Fruit fly (Drosophila melanogaster) whole organism, prepupa: Measurements from ENCODE around the gene dgt2.

Experiments used
- Blimp-1 ChIP-seq: fragments of 200-800 bp; sonication (Bioruptor generic); optimal IDR thresholded peaks from 3 replicates; lab custom pipeline; 2017; ENCODE audit warnings: missing biosample characterization, missing genetic modification characterization, mild to moderate bottlenecking, moderate library complexity, missing genetic modification reagents
- CG10669 ChIP-seq: fragments of 200-800 bp; sonication (Bioruptor generic); optimal IDR thresholded peaks from 3 replicates; lab custom pipeline; 2018; ENCODE audit warnings: missing biosample characterization, mild to moderate bottlenecking, missing genetic modification characterization, moderate library complexity
- CG11762 ChIP-seq: fragments of 200-800 bp; sonication (Bioruptor generic); optimal IDR thresholded peaks from 3 replicates; lab custom pipeline; 2016; ENCODE audit warnings: missing biosample characterization, missing genetic modification characterization; ENCODE audit not compliant: insufficient read depth
- CG11902 ChIP-seq: fragments of 200-800 bp; sonication (Bioruptor generic); optimal IDR thresholded peaks from 3 replicates; lab custom pipeline; 2016; ENCODE audit warnings: missing biosample characterization, missing genetic modification characterization
- CG15336 ChIP-seq: fragments of 200-800 bp; sonication (Bioruptor generic); IDR thresholded peaks from 2 replicates; pipeline ENCODE4 v1.3.6; 2022; ENCODE audit warnings: missing biosample characterization, missing genetic modification characterization
- CG1621 ChIP-seq: fragments of 200-800 bp; sonication (Bioruptor generic); optimal IDR thresholded peaks from 3 replicates; lab custom pipeline; 2018; ENCODE audit warnings: missing biosample characterization, mild to moderate bottlenecking, missing genetic modification characterization
- CG3032 ChIP-seq: fragments of 200-800 bp; optimal IDR thresholded peaks from 2 replicates; lab custom pipeline; 2019; ENCODE audit warnings: missing biosample characterization, mild to moderate bottlenecking, missing genetic modification characterization, moderate library complexity
- CG31627 ChIP-seq: fragments of 200-800 bp; sonication (Bioruptor generic); optimal IDR thresholded peaks from 3 replicates; lab custom pipeline; 2016; ENCODE audit warnings: missing biosample characterization, missing genetic modification characterization
- CG34406 ChIP-seq: fragments of 200-800 bp; sonication (Bioruptor generic); optimal IDR thresholded peaks from 3 replicates; lab custom pipeline; 2016; ENCODE audit warnings: missing biosample characterization, missing genetic modification characterization
- CG3919 ChIP-seq: fragments of 200-800 bp; sonication (Bioruptor generic); optimal IDR thresholded peaks from 3 replicates; lab custom pipeline; 2016; ENCODE audit warnings: missing biosample characterization, missing genetic modification characterization
- CG4318 ChIP-seq: fragments of 200-800 bp; sonication (Bioruptor generic); optimal IDR thresholded peaks from 3 replicates; lab custom pipeline; 2017; ENCODE audit warnings: missing biosample characterization, mild to moderate bottlenecking, missing genetic modification characterization
- CG6163 ChIP-seq: fragments of 200-800 bp; sonication (Bioruptor generic); IDR thresholded peaks from 3 replicates; pipeline ENCODE4 v1.3.6; 2022; ENCODE audit warnings: missing biosample characterization, missing genetic modification characterization
- CG6276 ChIP-seq: fragments of 200-800 bp; sonication (Bioruptor generic); optimal IDR thresholded peaks from 2 replicates; lab custom pipeline; 2017; ENCODE audit warnings: missing biosample characterization, mild to moderate bottlenecking, missing genetic modification characterization
- CG6792 ChIP-seq: fragments of 200-800 bp; sonication (Bioruptor generic); optimal IDR thresholded peaks from 3 replicates; lab custom pipeline; 2016; ENCODE audit warnings: missing biosample characterization, missing genetic modification characterization
- CG6808 ChIP-seq: fragments of 200-800 bp; sonication (Bioruptor generic); optimal IDR thresholded peaks from 3 replicates; lab custom pipeline; 2017; ENCODE audit warnings: missing biosample characterization, missing genetic modification characterization, mild to moderate bottlenecking, moderate library complexity, missing genetic modification reagents
- CG6854 ChIP-seq: fragments of 200-800 bp; sonication (Bioruptor generic); optimal IDR thresholded peaks from 2 replicates; lab custom pipeline; 2017; ENCODE audit warnings: missing biosample characterization, mild to moderate bottlenecking, missing genetic modification characterization
- CG7368 ChIP-seq: fragments of 200-800 bp; sonication (Bioruptor generic); optimal IDR thresholded peaks from 3 replicates; lab custom pipeline; 2016; ENCODE audit warnings: missing biosample characterization, missing genetic modification characterization
- CG8119 ChIP-seq: fragments of 200-800 bp; sonication (Bioruptor generic); IDR thresholded peaks from 3 replicates; pipeline ENCODE4 v1.3.6; 2022; ENCODE audit warnings: missing biosample characterization, missing genetic modification characterization
- CG8632 ChIP-seq: fragments of 200-800 bp; sonication (Bioruptor generic); optimal IDR thresholded peaks from 3 replicates; lab custom pipeline; 2016; ENCODE audit warnings: missing biosample characterization, missing genetic modification characterization
- Eip75B ChIP-seq: fragments of 200-800 bp; sonication (Bioruptor generic); optimal IDR thresholded peaks from 3 replicates; lab custom pipeline; 2016; ENCODE audit warnings: missing biosample characterization, missing genetic modification characterization
- Eip78C ChIP-seq: fragments of 200-800 bp; sonication (Bioruptor generic); peaks from one replicate; lab custom pipeline; 2016; ENCODE audit warnings: missing biosample characterization, missing genetic modification characterization
- Eip93F ChIP-seq: fragments of 200-800 bp; sonication (Bioruptor generic); optimal IDR thresholded peaks from 2 replicates; lab custom pipeline; 2016; ENCODE audit warnings: missing biosample characterization, mild to moderate bottlenecking, missing genetic modification characterization
- Ets21C ChIP-seq: fragments of 200-800 bp; sonication (Bioruptor generic); optimal IDR thresholded peaks from 3 replicates; lab custom pipeline; 2016; ENCODE audit warnings: missing biosample characterization, missing genetic modification characterization
- Ets96B ChIP-seq: fragments of 200-800 bp; optimal IDR thresholded peaks from 2 replicates; lab custom pipeline; 2019; ENCODE audit warnings: missing biosample characterization, mild to moderate bottlenecking, missing genetic modification characterization, moderate library complexity
- Hr38 ChIP-seq: sonication (Bioruptor generic); optimal IDR thresholded peaks from 2 replicates; lab custom pipeline; 2016; ENCODE audit warnings: missing biosample characterization, missing genetic modification characterization
- Hr39 ChIP-seq: fragments of 200-800 bp; sonication (Bioruptor generic); optimal IDR thresholded peaks from 2 replicates; lab custom pipeline; 2016; ENCODE audit warnings: missing biosample characterization, missing genetic modification characterization
- Hr4 ChIP-seq: fragments of 200-800 bp; sonication (Bioruptor generic); optimal IDR thresholded peaks from 3 replicates; lab custom pipeline; 2016; ENCODE audit warnings: missing biosample characterization, missing genetic modification characterization
- Lpt ChIP-seq: fragments of 200-800 bp; sonication (Bioruptor generic); optimal IDR thresholded peaks from 3 replicates; lab custom pipeline; 2016; ENCODE audit warnings: missing biosample characterization, missing genetic modification characterization
- Met ChIP-seq: fragments of 200-800 bp; sonication (Bioruptor generic); optimal IDR thresholded peaks from 3 replicates; lab custom pipeline; 2016; ENCODE audit warnings: missing biosample characterization, missing genetic modification characterization
- OdsH ChIP-seq: fragments of 200-800 bp; sonication (Bioruptor generic); optimal IDR thresholded peaks from 3 replicates; lab custom pipeline; 2016; ENCODE audit warnings: missing biosample characterization, missing genetic modification characterization
- Smox ChIP-seq: fragments of 200-800 bp; sonication (Bioruptor generic); optimal IDR thresholded peaks from 3 replicates; lab custom pipeline; 2016; ENCODE audit warnings: missing biosample characterization, missing genetic modification characterization
- Sox102F ChIP-seq: fragments of 200-800 bp; sonication (Bioruptor generic); optimal IDR thresholded peaks from 2 replicates; lab custom pipeline; 2016; ENCODE audit warnings: missing biosample characterization, mild to moderate bottlenecking, missing genetic modification characterization
- Sox14 ChIP-seq: fragments of 200-800 bp; sonication (Bioruptor generic); optimal IDR thresholded peaks from 3 replicates; lab custom pipeline; 2016; ENCODE audit warnings: missing biosample characterization, missing genetic modification characterization
- Sox15 ChIP-seq: fragments of 200-800 bp; sonication (Bioruptor generic); optimal IDR thresholded peaks from 3 replicates; lab custom pipeline; 2016; ENCODE audit warnings: missing biosample characterization, missing genetic modification characterization
- achi ChIP-seq: fragments of 200-800 bp; sonication (Bioruptor generic); optimal IDR thresholded peaks from 3 replicates; lab custom pipeline; 2016; ENCODE audit warnings: missing biosample characterization, missing genetic modification characterization
- acj6 ChIP-seq: fragments of 200-800 bp; sonication (Bioruptor generic); optimal IDR thresholded peaks from 3 replicates; lab custom pipeline; 2016; ENCODE audit warnings: missing biosample characterization, missing genetic modification characterization
- dac ChIP-seq: fragments of 200-800 bp; sonication (Bioruptor generic); optimal IDR thresholded peaks from 2 replicates; lab custom pipeline; 2017; ENCODE audit warnings: missing biosample characterization, mild to moderate bottlenecking, missing genetic modification characterization
- dsx ChIP-seq: fragments of 200-800 bp; optimal IDR thresholded peaks from 3 replicates; lab custom pipeline; 2019; ENCODE audit warnings: missing biosample characterization, mild to moderate bottlenecking, missing genetic modification characterization, moderate library complexity; ENCODE audit not compliant: poor library complexity, severe bottlenecking
- eg ChIP-seq: fragments of 200-800 bp; sonication (Bioruptor generic); IDR thresholded peaks from 3 replicates; pipeline ENCODE4 v1.3.6; 2022; ENCODE audit warnings: missing biosample characterization, missing genetic modification characterization
- esn ChIP-seq: fragments of 200-800 bp; sonication (Bioruptor generic); optimal IDR thresholded peaks from 2 replicates; lab custom pipeline; 2016; ENCODE audit warnings: missing biosample characterization, mild to moderate bottlenecking, missing genetic modification characterization, moderate library complexity
- fd59A ChIP-seq: fragments of 200-800 bp; sonication (Bioruptor generic); optimal IDR thresholded peaks from 2 replicates; lab custom pipeline; 2017; ENCODE audit warnings: missing biosample characterization, mild to moderate bottlenecking, missing genetic modification characterization, missing genetic modification reagents
- fd85E ChIP-seq: fragments of 200-800 bp; sonication (Bioruptor generic); optimal IDR thresholded peaks from 3 replicates; lab custom pipeline; 2016; ENCODE audit warnings: missing biosample characterization, missing genetic modification characterization
- fkh ChIP-seq: fragments of 200-800 bp; sonication (Bioruptor generic); optimal IDR thresholded peaks from 3 replicates; lab custom pipeline; 2017; ENCODE audit warnings: missing biosample characterization, mild to moderate bottlenecking, missing genetic modification characterization, moderate library complexity
- lz ChIP-seq: fragments of 200-800 bp; sonication (Bioruptor generic); optimal IDR thresholded peaks from 3 replicates; lab custom pipeline; 2016; ENCODE audit warnings: missing biosample characterization, missing genetic modification characterization
- net ChIP-seq: fragments of 200-800 bp; sonication (Bioruptor generic); optimal IDR thresholded peaks from 3 replicates; lab custom pipeline; 2016; ENCODE audit warnings: missing biosample characterization, missing genetic modification characterization
- pdm3 ChIP-seq: fragments of 200-800 bp; sonication (Bioruptor generic); optimal IDR thresholded peaks from 3 replicates; lab custom pipeline; 2016; ENCODE audit warnings: missing biosample characterization, missing genetic modification characterization
- salr ChIP-seq, 2 experiments: fragments of 200-800 bp; sonication (Bioruptor generic); optimal IDR thresholded peaks; 3 replicates each; lab custom pipeline; 2016 to 2018; ENCODE audit warnings: missing biosample characterization in 2 of 2, missing genetic modification characterization in 2 of 2, mild to moderate bottlenecking in 1 of 2
- spab ChIP-seq: fragments of 200-800 bp; sonication (Bioruptor generic); optimal IDR thresholded peaks from 2 replicates; lab custom pipeline; 2017; ENCODE audit warnings: missing biosample characterization, mild to moderate bottlenecking, missing genetic modification characterization, missing genetic modification reagents
- ss ChIP-seq, 2 experiments: fragments of 200-800 bp; sonication (Bioruptor generic); optimal IDR thresholded peaks; 2 replicates in 1 of 2; 3 replicates in 1 of 2; lab custom pipeline; 2017 to 2018; ENCODE audit warnings: mild to moderate bottlenecking in 2 of 2, missing biosample characterization in 2 of 2, missing genetic modification characterization in 2 of 2, moderate library complexity in 1 of 2
- svp ChIP-seq: fragments of 200-800 bp; sonication (Bioruptor generic); peaks from one replicate; lab custom pipeline; 2016; ENCODE audit warnings: missing biosample characterization, missing genetic modification characterization
- topi ChIP-seq: fragments of 200-800 bp; sonication (Bioruptor generic); optimal IDR thresholded peaks from 3 replicates; lab custom pipeline; 2016; ENCODE audit warnings: missing biosample characterization, missing genetic modification characterization
- vri ChIP-seq: fragments of 200-800 bp; sonication (Bioruptor generic); optimal IDR thresholded peaks from 3 replicates; lab custom pipeline; 2016; ENCODE audit warnings: missing biosample characterization, mild to moderate bottlenecking, missing genetic modification characterization

dgt2 gene

dm6 chr2L:12007331-12007791 lies 17.6 kb downstream of the dgt2 start:
- TF ChIP-seq OdsH (GFP tag; lab: Kevin White, UChicago) (peak; percentile 24), lz (GFP tag; lab: Kevin White, UChicago) (peak; percentile 49), Hr39 (GFP tag; lab: Kevin White, UChicago) (no peak), Hr4 (GFP tag; lab: Kevin White, UChicago) (peak; percentile 80), CG15336 (GFP tag; lab: Robert Waterston, UW) (no peak), CG8119 (GFP tag; lab: Robert Waterston, UW) (no peak), CG3919 (GFP tag; lab: Kevin White, UChicago) (peak; percentile 66), vri (no peak), Blimp-1 (peak; percentile 53), net (peak; percentile 75), fd59A (GFP tag; lab: Kevin White, UChicago) (peak; percentile 27), CG31627 (GFP tag; lab: Kevin White, UChicago) (peak; percentile 23), acj6 (GFP tag; lab: Kevin White, UChicago) (peak; percentile 17), CG34406 (GFP tag; lab: Kevin White, UChicago) (peak; percentile 31), CG6808 (GFP tag; lab: Kevin White, UChicago) (peak; percentile 82), CG8632 (peak; percentile 7), CG11902 (no peak), Eip93F (no peak), CG6854 (GFP tag; lab: Kevin White, UChicago) (peak; percentile 90), CG1621 (tag; lab: Kevin White, UChicago) (peak; percentile 80), Sox102F (GFP tag; lab: Kevin White, UChicago) (peak; percentile 68), topi (GFP tag; lab: Kevin White, UChicago) (peak; percentile 76), dac (GFP tag; lab: Kevin White, UChicago) (peak; percentile 42), eg (GFP tag; lab: Robert Waterston, UW) (no peak), Hr38 (GFP tag; lab: Kevin White, UChicago) (no peak), Ets96B (tag; lab: Kevin White, UChicago) (peak; percentile 61), pdm3 (peak; percentile 67), spab (peak; percentile 73), CG6276 (GFP tag; lab: Kevin White, UChicago) (peak; percentile 78), Sox15 (GFP tag; lab: Kevin White, UChicago) (no peak), Lpt (GFP tag; lab: Kevin White, UChicago) (peak; percentile 91), CG4318 (GFP tag; lab: Kevin White, UChicago) (no peak), salr (GFP tag; optimal IDR thresholded peaks at IDR 0.05; lab: Kevin White, UChicago) (peak; percentile 34 to 37), Met (GFP tag; lab: Kevin White, UChicago) (peak; percentile 57), svp (GFP tag; lab: Kevin White, UChicago) (peak; percentile 99), achi (peak; percentile 43), CG10669 (GFP tag; lab: Kevin White, UChicago) (peak; percentile 66), Smox (GFP tag; lab: Kevin White, UChicago) (peak; percentile 66), esn (peak; percentile 53), dsx (GFP tag; lab: Kevin White, UChicago) (peak; percentile 100), Eip75B (GFP tag; lab: Kevin White, UChicago) (peak; percentile 74), CG6792 (peak; percentile 7), CG7368 (GFP tag; lab: Kevin White, UChicago) (peak; percentile 56), CG11762 (no peak), ss (GFP tag; optimal IDR thresholded peaks at IDR 0.05; lab: Kevin White, UChicago) (peak; percentile 86), fkh (peak; percentile 80), Sox14 (GFP tag; lab: Kevin White, UChicago) (peak; percentile 80), Eip78C (peak; percentile 91), fd85E (GFP tag; lab: Kevin White, UChicago) (peak; percentile 78), Ets21C (GFP tag; lab: Kevin White, UChicago) (peak; percentile 18), CG6163 (GFP tag; lab: Robert Waterston, UW) (no peak), CG3032 (tag; lab: Kevin White, UChicago) (peak; percentile 66)
